Fruit fly (Drosophila melanogaster): Measurements from ENCODE around the gene bun.

The bun gene

DNA sequence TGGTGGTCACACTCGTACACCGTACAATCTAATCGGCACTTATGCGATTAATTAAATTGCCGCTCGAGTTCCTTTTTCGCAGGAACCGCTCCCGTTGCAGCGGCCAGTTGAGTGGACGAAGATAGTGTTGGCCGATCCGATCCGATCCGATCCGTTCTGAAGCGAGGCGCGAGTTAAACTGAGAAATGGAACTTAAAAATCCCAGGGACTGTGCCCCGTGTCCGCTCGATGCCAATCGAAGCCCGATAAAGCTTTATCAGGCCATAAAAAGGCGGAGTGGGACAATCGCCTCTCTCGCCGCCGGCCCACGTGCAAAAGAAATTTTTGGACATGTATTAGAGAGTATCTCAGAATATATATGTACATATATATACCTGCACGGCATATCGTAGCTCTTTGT, 100.7 kb downstream of the bun start, which contains the start of gene Oatp33Ea:
TSS of gene Oatp33Ea (minus strand) at position 182 of the 400 bp plus-strand sequence.
- TF ChIP-seq CG15710 (tag; optimal IDR thresholded peaks at IDR 0.05): no peak
- TF ChIP-seq CG14655 (GFP tag; optimal IDR thresholded peaks at IDR 0.05): no peak
- TF ChIP-seq Pif1B (GFP tag; optimal IDR thresholded peaks at IDR 0.05): no peak
- TF ChIP-seq Ets98B (GFP tag; IDR thresholded peaks at IDR 0.05): no peak
- TF ChIP-seq CG10348 (GFP tag; IDR thresholded peaks at IDR 0.05): no peak

DNA sequence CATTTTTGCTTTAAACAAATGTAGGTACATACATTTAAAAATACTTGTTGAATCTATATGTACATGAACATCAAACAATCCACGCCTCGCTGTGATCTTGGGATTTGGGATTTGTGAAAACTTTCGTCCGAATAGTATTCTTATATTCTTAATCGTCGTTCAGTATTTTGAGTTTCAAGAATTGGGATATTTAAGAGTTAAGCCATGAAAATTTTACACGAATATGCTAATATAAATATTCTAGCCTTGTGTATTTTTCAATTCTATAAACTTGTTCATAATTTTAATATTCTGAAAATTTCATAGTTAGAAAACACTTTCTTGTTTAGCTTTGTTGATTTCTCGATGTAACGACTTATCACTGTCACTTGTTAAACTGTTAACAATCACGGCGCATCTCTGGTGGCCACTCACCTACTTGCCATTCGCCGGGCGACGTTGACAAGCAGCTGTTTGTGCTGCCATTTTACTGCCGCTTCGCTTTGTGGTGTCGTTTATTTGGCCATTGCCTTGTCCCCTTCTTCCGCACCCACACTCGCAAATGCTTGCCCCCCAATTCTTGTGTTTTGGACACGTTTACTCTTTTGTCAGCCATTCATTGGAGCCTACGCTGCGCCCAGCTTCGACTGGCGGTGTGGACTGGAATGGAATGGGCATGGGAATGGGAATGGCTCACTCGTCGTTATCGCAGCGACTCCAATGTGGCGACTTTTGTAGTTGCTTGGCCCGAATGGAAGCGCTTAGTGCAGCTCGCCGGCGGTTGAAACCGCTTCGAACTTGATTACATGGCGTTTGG, 110.2 kb downstream of the bun start:
- TF ChIP-seq fd96Ca (GFP tag; IDR thresholded peaks at IDR 0.05): 0 out of 3 replicates have a peak, but pooled peaks have one; percentile 41
- peak; percentile 92 for TF ChIP-seq EcR (GFP tag; optimal IDR thresholded peaks at IDR 0.05)
- TF ChIP-seq Pif1B (GFP tag; optimal IDR thresholded peaks at IDR 0.05): no peak
- no peak for TF ChIP-seq CG15710 (tag; optimal IDR thresholded peaks at IDR 0.05)
- TF ChIP-seq CG8301 (tag; optimal IDR thresholded peaks at IDR 0.05): no peak

DNA sequence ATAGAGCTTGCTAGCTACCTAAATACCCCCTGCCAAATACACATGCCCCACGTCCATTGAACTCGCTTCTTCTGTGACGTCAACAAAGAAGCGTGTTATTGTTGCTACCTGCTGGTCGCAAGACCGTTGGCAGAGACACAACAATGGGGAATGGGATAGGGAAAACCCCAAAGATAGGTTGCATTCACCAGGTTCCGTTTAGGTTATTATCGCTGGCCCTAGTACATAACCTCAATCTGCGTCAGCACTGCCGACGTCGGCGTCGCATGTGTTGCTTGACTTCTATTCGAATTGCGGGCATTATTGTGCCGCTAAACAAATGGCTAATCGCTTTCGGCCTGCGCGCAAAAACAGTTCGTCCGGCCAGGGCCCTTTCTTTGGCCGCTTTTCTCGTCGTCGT, 111.0 kb downstream of the bun start:
- peak; percentile 76 for TF ChIP-seq EcR (GFP tag; optimal IDR thresholded peaks at IDR 0.05)
- TF ChIP-seq CG10348 (GFP tag; IDR thresholded peaks at IDR 0.05): no peak

DNA sequence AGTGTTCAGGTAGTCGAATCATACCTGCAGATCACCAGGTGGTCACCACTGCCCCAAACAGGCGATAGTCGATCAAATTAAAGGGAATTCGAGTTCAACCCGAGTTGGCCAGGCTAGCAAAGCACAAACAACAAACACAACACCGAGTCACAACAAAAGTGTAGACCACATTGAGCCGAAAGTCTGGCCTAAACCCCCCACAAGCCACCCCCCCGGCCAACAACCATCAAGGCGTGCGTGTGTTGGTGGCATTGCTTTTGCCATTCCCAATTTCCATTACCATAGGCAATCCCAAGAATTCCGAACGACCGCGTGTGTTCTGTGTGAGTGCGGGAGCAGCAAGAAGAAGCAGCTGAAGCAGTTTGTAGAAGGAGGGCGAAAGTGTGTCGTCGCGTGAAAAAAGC, 111.9 kb downstream of the bun start, which contains the start of gene SC35:
TSS of gene SC35 (minus strand) at position 131 of the 404 bp plus-strand sequence.
- TF ChIP-seq EcR (GFP tag; optimal IDR thresholded peaks at IDR 0.05) (peak; percentile 54), CG13204 (GFP tag; optimal IDR thresholded peaks at IDR 0.05) (no peak), CG4496 (GFP tag; IDR thresholded peaks at IDR 0.05) (peak; percentile 55; the same call in 2 of the 3 replicates), CG34367 (tag; optimal IDR thresholded peaks at IDR 0.05) (no peak), CG9948 (tag; optimal IDR thresholded peaks at IDR 0.05) (no peak), Snoo (tag; optimal IDR thresholded peaks at IDR 0.05) (no peak), gl (tag; optimal IDR thresholded peaks at IDR 0.05) (no peak), Pif1B (GFP tag; optimal IDR thresholded peaks at IDR 0.05) (no peak), CG32121 (GFP tag; IDR thresholded peaks at IDR 0.05) (no peak)

DNA sequence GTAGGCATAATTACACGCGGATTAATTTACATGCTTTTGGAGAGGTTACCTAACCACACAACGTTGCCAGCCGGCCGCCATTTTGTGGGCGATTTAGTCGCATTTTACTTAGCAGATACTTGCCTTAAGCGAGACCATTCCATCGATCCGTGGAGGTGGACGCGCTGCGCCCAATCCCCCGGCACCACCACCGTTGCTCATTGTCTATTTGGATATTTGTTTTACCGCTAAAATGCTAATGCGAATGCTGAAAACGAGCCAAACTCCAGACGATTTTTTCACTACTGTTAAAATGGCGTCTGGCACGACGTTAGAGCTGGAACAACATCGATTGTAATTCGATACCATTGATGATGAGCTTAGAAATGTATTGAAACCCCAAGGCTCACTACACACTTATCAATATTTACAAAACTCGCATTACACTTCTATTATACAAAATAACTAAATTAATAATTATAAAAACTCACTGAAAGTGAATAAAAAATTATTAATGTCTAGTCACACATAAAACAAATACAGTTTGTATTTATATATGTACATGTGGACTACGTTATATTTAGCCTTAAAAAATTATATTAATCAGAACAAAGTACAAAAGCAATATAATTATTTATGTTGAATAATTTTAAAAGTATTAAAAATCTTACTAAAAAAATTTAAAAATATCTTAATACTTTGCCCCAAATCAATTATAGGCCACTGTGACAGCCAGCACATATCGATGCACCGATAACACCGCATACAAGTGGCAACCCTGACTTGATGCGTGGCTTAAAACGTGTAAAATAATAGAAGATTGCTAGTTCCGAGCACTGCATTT, 112.5 kb downstream of the bun start, which contains the start of gene eRF3:
TSS of gene eRF3 (plus strand) at position 741 of the 823 bp plus-strand sequence.
- TF ChIP-seq CG10348 (GFP tag; IDR thresholded peaks at IDR 0.05) (peak; percentile 24; the same call in 1 of the 2 replicates), Ets98B (GFP tag; IDR thresholded peaks at IDR 0.05) (peak; percentile 59; the same call in 1 of the 2 replicates), CG17806 (tag; optimal IDR thresholded peaks at IDR 0.05) (peak; percentile 56), gl (tag; optimal IDR thresholded peaks at IDR 0.05) (no peak), CG8159 (tag; optimal IDR thresholded peaks at IDR 0.05) (peak; percentile 78), fd96Ca (GFP tag; IDR thresholded peaks at IDR 0.05) (peak; percentile 10; the same call in 2 of the 3 replicates), Pif1B (GFP tag; optimal IDR thresholded peaks at IDR 0.05) (peak; percentile 22), CG14655 (GFP tag; optimal IDR thresholded peaks at IDR 0.05) (no peak), CG15710 (tag; optimal IDR thresholded peaks at IDR 0.05) (peak; percentile 73), D1 (tag; optimal IDR thresholded peaks at IDR 0.05) (no peak), CG34367 (tag; optimal IDR thresholded peaks at IDR 0.05) (peak; percentile 56), CG4496 (GFP tag; IDR thresholded peaks at IDR 0.05) (0 out of 3 replicates have a peak, but pooled peaks have one; percentile 25), EcR (GFP tag; optimal IDR thresholded peaks at IDR 0.05) (no peak), CG9948 (tag; optimal IDR thresholded peaks at IDR 0.05) (peak; percentile 64), CG12605 (GFP tag; IDR thresholded peaks at IDR 0.05) (peak; percentile 13), CG8301 (tag; optimal IDR thresholded peaks at IDR 0.05) (peak; percentile 33), CG13204 (GFP tag; optimal IDR thresholded peaks at IDR 0.05) (no peak), Pif1A (GFP tag; optimal IDR thresholded peaks at IDR 0.05) (no peak), rn (GFP tag; IDR thresholded peaks at IDR 0.05) (no peak; the same call in 1 of the 2 replicates), Snoo (tag; optimal IDR thresholded peaks at IDR 0.05) (peak; percentile 46), CG32121 (GFP tag; IDR thresholded peaks at IDR 0.05) (peak; percentile 56)

DNA sequence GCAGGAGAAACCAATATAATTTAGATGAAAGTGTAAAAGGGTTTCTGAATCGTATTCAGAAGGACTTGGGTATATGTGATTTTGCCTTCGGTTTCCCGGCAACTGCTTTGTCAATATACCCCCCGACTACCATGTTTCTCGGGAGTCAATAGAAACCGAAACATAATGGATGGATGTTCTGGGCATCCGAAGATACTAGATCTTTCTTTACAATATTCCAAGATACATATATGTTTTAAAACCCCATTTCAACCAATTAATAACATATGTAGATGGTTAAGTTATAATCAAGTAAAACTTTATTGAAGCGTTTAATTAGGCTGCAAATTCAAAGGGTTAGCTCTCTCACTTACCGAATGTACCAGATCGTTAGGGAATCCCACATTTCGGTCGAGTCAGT, 115.6 kb downstream of the bun start, which contains the start of gene CG5435:
TSS of gene CG5435 (minus strand) at position 101 of the 400 bp plus-strand sequence.
- no peak for TF ChIP-seq EcR (GFP tag; optimal IDR thresholded peaks at IDR 0.05)
- no peak for TF ChIP-seq CG9948 (tag; optimal IDR thresholded peaks at IDR 0.05)
- no peak for TF ChIP-seq Pif1B (GFP tag; optimal IDR thresholded peaks at IDR 0.05)
- TF ChIP-seq CG15710 (tag; optimal IDR thresholded peaks at IDR 0.05): no peak
- TF ChIP-seq CG34367 (tag; optimal IDR thresholded peaks at IDR 0.05): no peak
- no peak for TF ChIP-seq Ets98B (GFP tag; IDR thresholded peaks at IDR 0.05)
